Fruit fly (Drosophila melanogaster) whole organism, prepupa: ENCODE results near the gene Qsox2.

Source experiments
- Blimp-1 ChIP-seq: fragments of 200-800 bp; sonication (Bioruptor generic); optimal IDR thresholded peaks from 3 replicates; lab custom pipeline; 2017; ENCODE audit warnings: missing biosample characterization, missing genetic modification characterization, mild to moderate bottlenecking, moderate library complexity, missing genetic modification reagents
- CG10631 ChIP-seq: fragments of 200-800 bp; sonication (Bioruptor generic); optimal IDR thresholded peaks from 2 replicates; lab custom pipeline; 2016; ENCODE audit warnings: missing biosample characterization, missing genetic modification characterization
- CG10669 ChIP-seq: fragments of 200-800 bp; sonication (Bioruptor generic); optimal IDR thresholded peaks from 3 replicates; lab custom pipeline; 2018; ENCODE audit warnings: missing biosample characterization, mild to moderate bottlenecking, missing genetic modification characterization, moderate library complexity
- CG11294 ChIP-seq: fragments of 200-800 bp; sonication (Bioruptor generic); IDR thresholded peaks from 2 replicates; pipeline ENCODE4 v1.3.6; 2022; ENCODE audit warnings: missing biosample characterization, missing genetic modification characterization
- CG11762 ChIP-seq: fragments of 200-800 bp; sonication (Bioruptor generic); optimal IDR thresholded peaks from 3 replicates; lab custom pipeline; 2016; ENCODE audit warnings: missing biosample characterization, missing genetic modification characterization; ENCODE audit not compliant: insufficient read depth
- CG15336 ChIP-seq: fragments of 200-800 bp; sonication (Bioruptor generic); IDR thresholded peaks from 2 replicates; pipeline ENCODE4 v1.3.6; 2022; ENCODE audit warnings: missing biosample characterization, missing genetic modification characterization
- CG1621 ChIP-seq: fragments of 200-800 bp; sonication (Bioruptor generic); optimal IDR thresholded peaks from 3 replicates; lab custom pipeline; 2018; ENCODE audit warnings: missing biosample characterization, mild to moderate bottlenecking, missing genetic modification characterization
- CG32006 ChIP-seq: fragments of 200-800 bp; sonication (Bioruptor generic); optimal IDR thresholded peaks from 3 replicates; lab custom pipeline; 2017; ENCODE audit warnings: missing biosample characterization, mild to moderate bottlenecking, missing genetic modification characterization
- CG34406 ChIP-seq: fragments of 200-800 bp; sonication (Bioruptor generic); optimal IDR thresholded peaks from 3 replicates; lab custom pipeline; 2016; ENCODE audit warnings: missing biosample characterization, missing genetic modification characterization
- CG4318 ChIP-seq: fragments of 200-800 bp; sonication (Bioruptor generic); optimal IDR thresholded peaks from 3 replicates; lab custom pipeline; 2017; ENCODE audit warnings: missing biosample characterization, mild to moderate bottlenecking, missing genetic modification characterization
- CG6163 ChIP-seq: fragments of 200-800 bp; sonication (Bioruptor generic); IDR thresholded peaks from 3 replicates; pipeline ENCODE4 v1.3.6; 2022; ENCODE audit warnings: missing biosample characterization, missing genetic modification characterization
- CG6276 ChIP-seq: fragments of 200-800 bp; sonication (Bioruptor generic); optimal IDR thresholded peaks from 2 replicates; lab custom pipeline; 2017; ENCODE audit warnings: missing biosample characterization, mild to moderate bottlenecking, missing genetic modification characterization
- CG6808 ChIP-seq: fragments of 200-800 bp; sonication (Bioruptor generic); optimal IDR thresholded peaks from 3 replicates; lab custom pipeline; 2017; ENCODE audit warnings: missing biosample characterization, missing genetic modification characterization, mild to moderate bottlenecking, moderate library complexity, missing genetic modification reagents
- CG8119 ChIP-seq: fragments of 200-800 bp; sonication (Bioruptor generic); IDR thresholded peaks from 3 replicates; pipeline ENCODE4 v1.3.6; 2022; ENCODE audit warnings: missing biosample characterization, missing genetic modification characterization
- CG8319 ChIP-seq: fragments of 200-800 bp; sonication (Bioruptor generic); optimal IDR thresholded peaks from 3 replicates; lab custom pipeline; 2016; ENCODE audit warnings: missing biosample characterization, missing genetic modification characterization
- CG8632 ChIP-seq: fragments of 200-800 bp; sonication (Bioruptor generic); optimal IDR thresholded peaks from 3 replicates; lab custom pipeline; 2016; ENCODE audit warnings: missing biosample characterization, missing genetic modification characterization
- CG9139 ChIP-seq: fragments of 200-800 bp; sonication (Bioruptor generic); optimal IDR thresholded peaks from 3 replicates; lab custom pipeline; 2017; ENCODE audit warnings: missing biosample characterization, mild to moderate bottlenecking, missing genetic modification characterization
- Eip78C ChIP-seq: fragments of 200-800 bp; sonication (Bioruptor generic); peaks from one replicate; lab custom pipeline; 2016; ENCODE audit warnings: missing biosample characterization, missing genetic modification characterization
- Eip93F ChIP-seq: fragments of 200-800 bp; sonication (Bioruptor generic); optimal IDR thresholded peaks from 2 replicates; lab custom pipeline; 2016; ENCODE audit warnings: missing biosample characterization, mild to moderate bottlenecking, missing genetic modification characterization
- Ets96B ChIP-seq: fragments of 200-800 bp; optimal IDR thresholded peaks from 2 replicates; lab custom pipeline; 2019; ENCODE audit warnings: missing biosample characterization, mild to moderate bottlenecking, missing genetic modification characterization, moderate library complexity
- Lpt ChIP-seq: fragments of 200-800 bp; sonication (Bioruptor generic); optimal IDR thresholded peaks from 3 replicates; lab custom pipeline; 2016; ENCODE audit warnings: missing biosample characterization, missing genetic modification characterization
- Met ChIP-seq: fragments of 200-800 bp; sonication (Bioruptor generic); optimal IDR thresholded peaks from 3 replicates; lab custom pipeline; 2016; ENCODE audit warnings: missing biosample characterization, missing genetic modification characterization
- OdsH ChIP-seq: fragments of 200-800 bp; sonication (Bioruptor generic); optimal IDR thresholded peaks from 3 replicates; lab custom pipeline; 2016; ENCODE audit warnings: missing biosample characterization, missing genetic modification characterization
- Sox15 ChIP-seq: fragments of 200-800 bp; sonication (Bioruptor generic); optimal IDR thresholded peaks from 3 replicates; lab custom pipeline; 2016; ENCODE audit warnings: missing biosample characterization, missing genetic modification characterization
- achi ChIP-seq: fragments of 200-800 bp; sonication (Bioruptor generic); optimal IDR thresholded peaks from 3 replicates; lab custom pipeline; 2016; ENCODE audit warnings: missing biosample characterization, missing genetic modification characterization
- acj6 ChIP-seq: fragments of 200-800 bp; sonication (Bioruptor generic); optimal IDR thresholded peaks from 3 replicates; lab custom pipeline; 2016; ENCODE audit warnings: missing biosample characterization, missing genetic modification characterization
- cyc ChIP-seq: fragments of 200-800 bp; sonication (Bioruptor generic); optimal IDR thresholded peaks from 3 replicates; lab custom pipeline; 2016; ENCODE audit warnings: missing biosample characterization, missing genetic modification characterization
- dsx ChIP-seq: fragments of 200-800 bp; optimal IDR thresholded peaks from 3 replicates; lab custom pipeline; 2019; ENCODE audit warnings: missing biosample characterization, mild to moderate bottlenecking, missing genetic modification characterization, moderate library complexity; ENCODE audit not compliant: poor library complexity, severe bottlenecking
- eg ChIP-seq: fragments of 200-800 bp; sonication (Bioruptor generic); IDR thresholded peaks from 3 replicates; pipeline ENCODE4 v1.3.6; 2022; ENCODE audit warnings: missing biosample characterization, missing genetic modification characterization
- esn ChIP-seq: fragments of 200-800 bp; sonication (Bioruptor generic); optimal IDR thresholded peaks from 2 replicates; lab custom pipeline; 2016; ENCODE audit warnings: missing biosample characterization, mild to moderate bottlenecking, missing genetic modification characterization, moderate library complexity
- fd59A ChIP-seq: fragments of 200-800 bp; sonication (Bioruptor generic); optimal IDR thresholded peaks from 2 replicates; lab custom pipeline; 2017; ENCODE audit warnings: missing biosample characterization, mild to moderate bottlenecking, missing genetic modification characterization, missing genetic modification reagents
- net ChIP-seq: fragments of 200-800 bp; sonication (Bioruptor generic); optimal IDR thresholded peaks from 3 replicates; lab custom pipeline; 2016; ENCODE audit warnings: missing biosample characterization, missing genetic modification characterization
- pdm3 ChIP-seq: fragments of 200-800 bp; sonication (Bioruptor generic); optimal IDR thresholded peaks from 3 replicates; lab custom pipeline; 2016; ENCODE audit warnings: missing biosample characterization, missing genetic modification characterization
- spab ChIP-seq: fragments of 200-800 bp; sonication (Bioruptor generic); optimal IDR thresholded peaks from 2 replicates; lab custom pipeline; 2017; ENCODE audit warnings: missing biosample characterization, mild to moderate bottlenecking, missing genetic modification characterization, missing genetic modification reagents
- ss ChIP-seq, 2 experiments: fragments of 200-800 bp; sonication (Bioruptor generic); optimal IDR thresholded peaks; 2 replicates in 1 of 2; 3 replicates in 1 of 2; lab custom pipeline; 2017 to 2018; ENCODE audit warnings: mild to moderate bottlenecking in 2 of 2, missing biosample characterization in 2 of 2, missing genetic modification characterization in 2 of 2, moderate library complexity in 1 of 2
- svp ChIP-seq: fragments of 200-800 bp; sonication (Bioruptor generic); peaks from one replicate; lab custom pipeline; 2016; ENCODE audit warnings: missing biosample characterization, missing genetic modification characterization
- topi ChIP-seq: fragments of 200-800 bp; sonication (Bioruptor generic); optimal IDR thresholded peaks from 3 replicates; lab custom pipeline; 2016; ENCODE audit warnings: missing biosample characterization, missing genetic modification characterization
- vri ChIP-seq: fragments of 200-800 bp; sonication (Bioruptor generic); optimal IDR thresholded peaks from 3 replicates; lab custom pipeline; 2016; ENCODE audit warnings: missing biosample characterization, mild to moderate bottlenecking, missing genetic modification characterization

Qsox2 gene

dm6 chr3R:21943982-21944627 lies 30.6 kb downstream of the Qsox2 start (continued):
- no peak for TF ChIP-seq spab (GFP tag; lab: Kevin White, UChicago)
- peak; percentile 10 for TF ChIP-seq Blimp-1 (GFP tag; lab: Kevin White, UChicago)
- peak; percentile 7 for TF ChIP-seq net (GFP tag; lab: Kevin White, UChicago)
- no peak for TF ChIP-seq CG34406 (GFP tag; lab: Kevin White, UChicago)
- no peak for TF ChIP-seq acj6
- peak; percentile 64 for TF ChIP-seq vri
- TF ChIP-seq CG8119 (GFP tag; lab: Robert Waterston, UW), result no peak
- TF ChIP-seq, all 60 proteins: peak for 24

DNA sequence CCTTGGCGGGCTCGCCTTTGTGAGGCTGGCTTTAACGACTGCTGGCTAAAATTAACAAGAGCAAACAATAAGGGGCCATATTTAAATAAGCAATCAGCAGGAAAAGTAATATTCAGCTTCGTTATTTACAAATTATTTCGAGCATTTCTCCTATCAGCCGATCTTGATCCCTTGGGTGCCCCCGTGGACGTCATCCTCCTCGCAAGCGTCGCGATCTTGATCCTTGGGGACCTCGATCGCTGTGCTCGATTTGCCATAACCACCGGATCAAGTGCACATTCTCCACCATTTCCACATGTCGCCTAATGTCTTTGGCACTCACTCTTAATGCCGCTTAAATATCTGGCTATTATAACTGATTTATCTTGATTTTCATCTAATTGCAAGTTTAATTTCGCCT lies 31.1 kb downstream of the Qsox2 start:
- TF ChIP-seq CG8632 (GFP tag; lab: Kevin White, UChicago), result peak; percentile 35
- TF ChIP-seq Eip93F (GFP tag; lab: Kevin White, UChicago), result no peak
- TF ChIP-seq achi, result no peak
- TF ChIP-seq svp (GFP tag; lab: Kevin White, UChicago), result peak; percentile 98
- TF ChIP-seq CG34406 (GFP tag; lab: Kevin White, UChicago), result no peak
- no peak for TF ChIP-seq CG6276 (GFP tag; lab: Kevin White, UChicago)
- TF ChIP-seq CG11762 (GFP tag; lab: Kevin White, UChicago), result no peak
- no peak for TF ChIP-seq CG8319 (GFP tag; lab: Kevin White, UChicago)
- TF ChIP-seq CG10631 (GFP tag; lab: Kevin White, UChicago), result no peak
- TF ChIP-seq pdm3 (GFP tag; lab: Kevin White, UChicago), result no peak

- no peak for TF ChIP-seq CG8319 (GFP tag; lab: Kevin White, UChicago)
- TF ChIP-seq Eip78C (GFP tag; lab: Kevin White, UChicago), result peak; percentile 24
- no peak for TF ChIP-seq Sox15 (GFP tag; lab: Kevin White, UChicago)
- TF ChIP-seq ss (GFP tag; optimal IDR thresholded peaks at IDR 0.05; lab: Kevin White, UChicago), result peak; percentile 44 to 55
- no peak for TF ChIP-seq dsx
- peak; percentile 28; the same call in 1 of the 3 replicates for TF ChIP-seq eg
- peak; percentile 8 for TF ChIP-seq CG6808 (GFP tag; lab: Kevin White, UChicago)
These were observed 32.2 kb downstream of the Qsox2 start for dm6 chr3R:21945754-21946153.

dm6 chr3R:21948081-21948480 lies 34.5 kb downstream of the Qsox2 start:
- TF ChIP-seq CG11294 (GFP tag; lab: Robert Waterston, UW) (no peak), CG6163 (peak; percentile 47; the same call in 2 of the 3 replicates), Ets96B (tag; lab: Kevin White, UChicago) (peak; percentile 36), eg (peak; percentile 50; the same call in 2 of the 3 replicates), CG10669 (GFP tag; lab: Kevin White, UChicago) (peak; percentile 42), ss (GFP tag; optimal IDR thresholded peaks at IDR 0.05; lab: Kevin White, UChicago) (peak in 1 of 2 experiments; percentile 14), Eip78C (GFP tag; lab: Kevin White, UChicago) (peak; percentile 8), CG9139 (GFP tag; lab: Kevin White, UChicago) (peak; percentile 5), achi (no peak), dsx (peak; percentile 55), CG1621 (tag; lab: Kevin White, UChicago) (peak; percentile 28)

dm6 chr3R:21948691-21949560 lies 35.4 kb downstream of the Qsox2 start, which contains the start of gene Eip93F:
Gene Eip93F (plus strand): TSS chr3R:21949114.
- peak; percentile 60 for TF ChIP-seq eg
- peak; percentile 57 for TF ChIP-seq Lpt
- TF ChIP-seq pdm3 (GFP tag; lab: Kevin White, UChicago), result no peak
- TF ChIP-seq CG6163, result peak; percentile 78
- TF ChIP-seq CG6808 (GFP tag; lab: Kevin White, UChicago), result peak; percentile 68
- peak; percentile 53 for TF ChIP-seq CG1621 (tag; lab: Kevin White, UChicago)
- peak; percentile 27 for TF ChIP-seq OdsH (GFP tag; lab: Kevin White, UChicago)
- TF ChIP-seq cyc, result no peak
- no peak for TF ChIP-seq Met
- TF ChIP-seq CG15336 (GFP tag; lab: Robert Waterston, UW), result peak; percentile 57; the same call in 1 of the 2 replicates
- TF ChIP-seq CG32006 (GFP tag; lab: Kevin White, UChicago), result peak; percentile 55
- TF ChIP-seq CG4318 (GFP tag; lab: Kevin White, UChicago), result no peak
- peak; percentile 49 for TF ChIP-seq fd59A (GFP tag; lab: Kevin White, UChicago)
- TF ChIP-seq Ets96B (tag; lab: Kevin White, UChicago), result peak; percentile 35
- TF ChIP-seq topi (GFP tag; lab: Kevin White, UChicago), result no peak
- TF ChIP-seq spab (GFP tag; lab: Kevin White, UChicago), result peak; percentile 45
- TF ChIP-seq CG9139 (GFP tag; lab: Kevin White, UChicago), result peak; percentile 70
- no peak for TF ChIP-seq esn (GFP tag; lab: Kevin White, UChicago)
- no peak for TF ChIP-seq Eip93F (GFP tag; lab: Kevin White, UChicago)
- TF ChIP-seq Blimp-1 (GFP tag; lab: Kevin White, UChicago), result no peak
- peak; percentile 38 for TF ChIP-seq CG6276 (GFP tag; lab: Kevin White, UChicago)
- peak; percentile 56 for TF ChIP-seq svp (GFP tag; lab: Kevin White, UChicago)
